Fruit fly (Drosophila melanogaster) whole organism, embryonic: ENCODE measurements around the gene H.

ENCODE experiments used
- CG10431 ChIP-seq: fragments of 200-800 bp; sonication (Bioruptor generic); optimal IDR thresholded peaks from 3 replicates; lab custom pipeline; 2018; ENCODE audit warnings: missing biosample characterization, mild to moderate bottlenecking, missing genetic modification characterization
- CG10654 ChIP-seq: fragments of 200-800 bp; sonication (Bioruptor generic); optimal IDR thresholded peaks from 2 replicates; lab custom pipeline; 2016; ENCODE audit warnings: missing biosample characterization, missing genetic modification characterization
- CG10979 ChIP-seq: fragments of 200-800 bp; sonication (Bioruptor generic); optimal IDR thresholded peaks from 2 replicates; lab custom pipeline; 2018; ENCODE audit warnings: missing biosample characterization, mild to moderate bottlenecking, missing genetic modification characterization, moderate library complexity
- CG12659 ChIP-seq: fragments of 200-800 bp; sonication (Bioruptor generic); optimal IDR thresholded peaks from 3 replicates; lab custom pipeline; 2017; ENCODE audit warnings: mild to moderate bottlenecking, missing biosample characterization, missing genetic modification reagents, missing genetic modification characterization
- CG12744 ChIP-seq: fragments of 200-800 bp; sonication (Bioruptor generic); optimal IDR thresholded peaks from 2 replicates; lab custom pipeline; 2016; ENCODE audit warnings: missing biosample characterization, missing genetic modification characterization
- CG15514 ChIP-seq: fragments of 200-800 bp; sonication (Bioruptor generic); optimal IDR thresholded peaks from 3 replicates; lab custom pipeline; 2017; ENCODE audit warnings: missing biosample characterization, missing genetic modification characterization, mild to moderate bottlenecking, moderate library complexity, missing genetic modification reagents
- CG15601 ChIP-seq: fragments of 200-800 bp; sonication (Bioruptor generic); optimal IDR thresholded peaks from 3 replicates; lab custom pipeline; 2019; ENCODE audit warnings: missing biosample characterization, mild to moderate bottlenecking, missing genetic modification characterization, moderate library complexity
- CG15696 ChIP-seq: fragments of 200-800 bp; sonication (Bioruptor generic); optimal IDR thresholded peaks from 2 replicates; lab custom pipeline; 2019; ENCODE audit warnings: missing biosample characterization, mild to moderate bottlenecking, missing genetic modification characterization, moderate library complexity
- CG16779 ChIP-seq: fragments of 200-800 bp; sonication (Bioruptor generic); IDR thresholded peaks from 2 replicates; pipeline ENCODE4 v1.3.6; 2022; ENCODE audit warnings: missing biosample characterization, missing genetic modification characterization
- CG17186 ChIP-seq: fragments of 200-800 bp; sonication (Bioruptor generic); optimal IDR thresholded peaks from 3 replicates; lab custom pipeline; 2017; ENCODE audit warnings: missing biosample characterization, missing genetic modification reagents, missing genetic modification characterization
- CG18011 ChIP-seq: fragments of 200-800 bp; sonication (Bioruptor generic); optimal IDR thresholded peaks from 2 replicates; lab custom pipeline; 2017; ENCODE audit warnings: missing biosample characterization, missing genetic modification characterization, mild to moderate bottlenecking, moderate library complexity, missing genotype
- CG18599 ChIP-seq: fragments of 200-800 bp; sonication (Bioruptor generic); optimal IDR thresholded peaks from 3 replicates; lab custom pipeline; 2017; ENCODE audit warnings: missing biosample characterization, missing genetic modification characterization, mild to moderate bottlenecking, moderate library complexity, missing genetic modification reagents
- CG2202 ChIP-seq: fragments of 200-800 bp; sonication (Bioruptor generic); optimal IDR thresholded peaks from 2 replicates; lab custom pipeline; 2018; ENCODE audit warnings: missing biosample characterization, mild to moderate bottlenecking, missing genetic modification characterization
- CG3065 ChIP-seq: fragments of 200-800 bp; sonication (Bioruptor generic); optimal IDR thresholded peaks from 2 replicates; lab custom pipeline; 2016; ENCODE audit warnings: missing biosample characterization, missing genetic modification characterization
- CG4360 ChIP-seq: fragments of 200-800 bp; sonication (Bioruptor generic); IDR thresholded peaks from 2 replicates; pipeline ENCODE4 v1.3.6; 2022; ENCODE audit warnings: missing biosample characterization, missing genetic modification characterization
- CG4424 ChIP-seq: fragments of 200-800 bp; sonication (Bioruptor generic); optimal IDR thresholded peaks from 3 replicates; lab custom pipeline; 2016; ENCODE audit warnings: missing biosample characterization, missing genetic modification characterization
- CG4730 ChIP-seq: fragments of 200-800 bp; sonication (Bioruptor generic); IDR thresholded peaks from 2 replicates; pipeline ENCODE4 v1.3.6; 2022; ENCODE audit warnings: missing biosample characterization, missing genetic modification characterization
- CG6765 ChIP-seq: fragments of 200-800 bp; sonication (Bioruptor generic); optimal IDR thresholded peaks from 3 replicates; lab custom pipeline; 2017; ENCODE audit warnings: missing biosample characterization, mild to moderate bottlenecking, missing genetic modification characterization
- CG7556 ChIP-seq: fragments of 200-800 bp; sonication (Bioruptor generic); optimal IDR thresholded peaks from 2 replicates; lab custom pipeline; 2017; ENCODE audit warnings: missing biosample characterization, mild to moderate bottlenecking, missing genetic modification characterization
- CG7786 ChIP-seq: fragments of 200-800 bp; sonication (Bioruptor generic); optimal IDR thresholded peaks from 2 replicates; lab custom pipeline; 2016; ENCODE audit warnings: missing biosample characterization, missing genetic modification characterization
- CG7839 ChIP-seq: fragments of 200-800 bp; sonication (Bioruptor generic); optimal IDR thresholded peaks from 3 replicates; lab custom pipeline; 2018; ENCODE audit warnings: missing biosample characterization, mild to moderate bottlenecking, missing genetic modification characterization, moderate library complexity
- CG8765 ChIP-seq: fragments of 200-800 bp; sonication (Bioruptor generic); IDR thresholded peaks from 2 replicates; pipeline ENCODE4 v1.3.6; 2022; ENCODE audit warnings: missing biosample characterization, missing genetic modification characterization
- D ChIP-seq, 2 experiments: fragments of 200-800 bp in 1 of 2; fragments of >200 bp in 1 of 2; sonication (Bioruptor generic) in 1 of 2; optimal IDR thresholded peaks; 2 replicates in 1 of 2; 3 replicates in 1 of 2; lab custom pipeline; 2017; ENCODE audit warnings: mild to moderate bottlenecking in 1 of 2, missing biosample characterization in 1 of 2, missing genetic modification characterization in 1 of 2, missing genetic modification reagents in 1 of 2
- Dek ChIP-seq: fragments of 200-800 bp; sonication (Bioruptor generic); optimal IDR thresholded peaks from 3 replicates; lab custom pipeline; 2019; ENCODE audit warnings: missing biosample characterization, mild to moderate bottlenecking, missing genetic modification characterization, moderate library complexity
- Drgx ChIP-seq: fragments of 200-800 bp; sonication (Bioruptor generic); IDR thresholded peaks from 2 replicates; pipeline ENCODE4 v1.3.6; 2022; ENCODE audit warnings: missing biosample characterization, missing genetic modification characterization
- GATAe ChIP-seq: fragments of 200-800 bp; sonication (Bioruptor generic); conservative IDR thresholded peaks from 2 replicates; pipeline ENCODE4 v1.3.6; 2022; ENCODE audit warnings: missing biosample characterization, missing genetic modification characterization
- Side ChIP-seq: fragments of 200-800 bp; sonication (Bioruptor generic); optimal IDR thresholded peaks from 2 replicates; lab custom pipeline; 2016; ENCODE audit warnings: missing biosample characterization, missing genetic modification characterization
- Spps ChIP-seq: fragments of 200-800 bp; sonication (Bioruptor generic); optimal IDR thresholded peaks from 2 replicates; lab custom pipeline; 2018; ENCODE audit warnings: missing biosample characterization, mild to moderate bottlenecking, missing genetic modification characterization
- dmrt99B ChIP-seq: fragments of 200-800 bp; sonication (Bioruptor generic); optimal IDR thresholded peaks from 2 replicates; lab custom pipeline; 2018; ENCODE audit warnings: missing biosample characterization, mild to moderate bottlenecking, missing genetic modification characterization, moderate library complexity
- esg ChIP-seq: fragments of 200-800 bp; sonication (Bioruptor generic); conservative IDR thresholded peaks from 2 replicates; pipeline ENCODE4 v1.3.6; 2022; ENCODE audit warnings: missing biosample characterization, missing genetic modification characterization
- fd3F ChIP-seq: fragments of 200-800 bp; sonication (Bioruptor generic); optimal IDR thresholded peaks from 2 replicates; lab custom pipeline; 2018; ENCODE audit warnings: missing biosample characterization, mild to moderate bottlenecking, missing genetic modification characterization, moderate library complexity
- gce ChIP-seq: fragments of 200-800 bp; sonication (Bioruptor generic); IDR thresholded peaks from 3 replicates; pipeline ENCODE4 v1.3.6; 2022; ENCODE audit warnings: missing biosample characterization, missing genetic modification characterization
- h ChIP-seq: fragments of >200 bp; optimal IDR thresholded peaks from 2 replicates; lab custom pipeline; 2017
- lab ChIP-seq: fragments of 200-800 bp; sonication (Bioruptor generic); optimal IDR thresholded peaks from 3 replicates; lab custom pipeline; 2017; ENCODE audit warnings: missing biosample characterization, missing genetic modification characterization, mild to moderate bottlenecking, moderate library complexity, missing genetic modification reagents
- nerfin-2 ChIP-seq: fragments of 200-800 bp; sonication (Bioruptor generic); IDR thresholded peaks from 2 replicates; pipeline ENCODE4 v1.3.6; 2022; ENCODE audit warnings: missing biosample characterization, missing genetic modification characterization; ENCODE audit not compliant: partially characterized antibody
- otp ChIP-seq: fragments of 200-800 bp; sonication (Bioruptor generic); IDR thresholded peaks from 3 replicates; pipeline ENCODE4, ENCODE4 v1.3.6; 2022; ENCODE audit warnings: missing biosample characterization, missing genetic modification characterization
- ranshi ChIP-seq: fragments of 200-800 bp; sonication (Bioruptor generic); IDR thresholded peaks from 2 replicates; pipeline ENCODE4 v1.3.6; 2022; ENCODE audit warnings: missing biosample characterization, missing genetic modification characterization
- repo ChIP-seq: fragments of 200-800 bp; sonication (Bioruptor generic); optimal IDR thresholded peaks from 2 replicates; lab custom pipeline; 2016; ENCODE audit warnings: missing biosample characterization, missing genetic modification characterization
- sna ChIP-seq: fragments of 200-800 bp; sonication (Bioruptor generic); IDR thresholded peaks from 2 replicates; pipeline ENCODE4 v1.3.6; 2022; ENCODE audit warnings: missing biosample characterization, missing genetic modification characterization; ENCODE audit not compliant: partially characterized antibody
- toy ChIP-seq: fragments of 200-800 bp; sonication (Bioruptor generic); IDR thresholded peaks from 2 replicates; pipeline ENCODE4 v1.3.6; 2022; ENCODE audit warnings: missing biosample characterization, missing genetic modification characterization
- vfl ChIP-seq: fragments of 200-800 bp; sonication (Bioruptor generic); optimal IDR thresholded peaks from 2 replicates; lab custom pipeline; 2016; ENCODE audit warnings: missing biosample characterization, missing genetic modification characterization
- yki ChIP-seq: fragments of >200 bp; optimal IDR thresholded peaks from 3 replicates; lab custom pipeline; 2018

H gene

DNA sequence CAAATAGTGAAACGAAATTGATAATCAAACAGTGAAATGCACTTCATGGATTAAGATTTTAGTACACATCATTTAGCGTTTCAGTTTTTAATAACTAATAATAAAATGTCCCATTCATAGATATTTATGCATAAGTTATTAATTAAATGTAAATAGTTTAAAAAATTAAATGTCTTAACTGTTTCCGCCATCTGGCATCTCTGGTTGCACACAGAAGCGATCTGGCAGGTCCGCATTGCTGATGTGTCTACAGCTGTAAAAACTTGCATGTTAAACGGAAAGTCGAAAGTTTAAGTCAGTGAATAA is 33.3 kb upstream of the H start, which contains the start of gene Srp72 (continued):
- TF ChIP-seq gce (no peak), CG7556 (no peak), sna (GFP tag; lab: Robert Waterston, UW) (no peak; the same call in 1 of the 2 replicates), CG7839 (peak; percentile 49), CG16779 (GFP tag; lab: Robert Waterston, UW) (no peak), CG17186 (GFP tag; lab: Kevin White, UChicago) (peak; percentile 18), CG15514 (GFP tag; lab: Kevin White, UChicago) (peak; percentile 52), Drgx (GFP tag; lab: Robert Waterston, UW) (peak; percentile 55), CG7786 (no peak), nerfin-2 (GFP tag; lab: Robert Waterston, UW) (no peak), h (lab: Kevin White, UChicago) (no peak), D (optimal IDR thresholded peaks at IDR 0.05; lab: Kevin White, UChicago) (no peak), D (GFP tag; optimal IDR thresholded peaks at IDR 0.05; lab: Kevin White, UChicago) (peak; percentile 5), ranshi (GFP tag; lab: Robert Waterston, UW) (no peak), esg (GFP tag; lab: Robert Waterston, UW) (no peak), CG4424 (GFP tag; lab: Kevin White, UChicago) (peak; percentile 66), CG8765 (GFP tag; lab: Robert Waterston, UW) (no peak), CG6765 (no peak), Spps (peak; percentile 9), CG18599 (peak; percentile 48), CG18011 (peak; percentile 25), lab (GFP tag; lab: Kevin White, UChicago) (peak; percentile 58), GATAe (GFP tag; lab: Robert Waterston, UW) (no peak), dmrt99B (tag; lab: Kevin White, UChicago) (peak; percentile 37), CG15601 (peak; percentile 13), yki (lab: Kevin White, UChicago) (no peak), repo (GFP tag; lab: Kevin White, UChicago) (no peak), Dek (tag; lab: Kevin White, UChicago) (peak; percentile 33), CG12659 (peak; percentile 54), fd3F (GFP tag; lab: Kevin White, UChicago) (no peak), CG10431 (GFP tag; lab: Kevin White, UChicago) (peak; percentile 23), otp (no peak; the same call in 2 of the 3 replicates), CG15696 (tag; lab: Kevin White, UChicago) (peak; percentile 30), CG4360 (GFP tag; lab: Robert Waterston, UW) (no peak), CG4730 (GFP tag; lab: Robert Waterston, UW) (no peak), CG10979 (tag; lab: Kevin White, UChicago) (peak; percentile 11), CG10654 (GFP tag; lab: Kevin White, UChicago) (peak; percentile 51), CG2202 (no peak), toy (GFP tag; lab: Robert Waterston, UW) (no peak), vfl (GFP tag; lab: Kevin White, UChicago) (no peak), Side (GFP tag; lab: Kevin White, UChicago) (no peak), CG3065 (GFP tag; lab: Kevin White, UChicago) (no peak), CG12744 (GFP tag; lab: Kevin White, UChicago) (no peak)
